Worm (Caenorhabditis elegans) whole organism, L1 larva: ENCODE data around the gene sre-37.

ENCODE experiments used
- aha-1 ChIP-seq: fragments of 150-350 bp; optimal IDR thresholded peaks from 2 replicates; lab custom pipeline; 2014; ENCODE audit warnings: missing biosample characterization, missing genetic modification characterization
- blmp-1 ChIP-seq: fragments of 150-350 bp; optimal IDR thresholded peaks from 2 replicates; lab custom pipeline; 2014; ENCODE audit warnings: missing biosample characterization, missing genetic modification characterization
- ceh-8 ChIP-seq: fragments of 200-800 bp; sonication (Bioruptor generic); optimal IDR thresholded peaks from 2 replicates; lab custom pipeline; 2018; ENCODE audit warnings: mild to moderate bottlenecking, missing genetic modification characterization, moderate library complexity, missing compliant biosample characterization
- ceh-88 ChIP-seq: fragments of 200-800 bp; sonication (Bioruptor generic); IDR thresholded peaks from 2 replicates; pipeline ENCODE4 v1.3.6; 2022; ENCODE audit warnings: missing genetic modification characterization, missing compliant biosample characterization
- dpl-1 ChIP-seq, 3 experiments: fragments of 150-350 bp in 2 of 3; sonication (generic microtip) in 1 of 3; optimal IDR thresholded peaks; 2 replicates each; lab custom pipeline; 2014 to 2017; ENCODE audit warnings: missing biosample characterization in 3 of 3, missing genetic modification characterization in 3 of 3, missing genetic modification reagents in 3 of 3
- dsc-1 ChIP-seq: sonication (generic microtip); optimal IDR thresholded peaks from 2 replicates; lab custom pipeline; 2016; ENCODE audit warnings: mild to moderate bottlenecking, missing genetic modification characterization, missing compliant biosample characterization
- efl-1 ChIP-seq, 4 experiments: fragments of 150-350 bp; optimal IDR thresholded peaks in 3 of 4; peaks in 1 of 4; 1 replicate in 1 of 4; 2 replicates in 3 of 4; lab custom pipeline; 2014; ENCODE audit warnings: missing biosample characterization in 2 of 4, missing genetic modification characterization in 2 of 4, missing genetic modification reagents in 2 of 4
- egl-13 ChIP-seq: sonication (generic microtip); optimal IDR thresholded peaks from 2 replicates; lab custom pipeline; 2016; ENCODE audit warnings: missing genotype, missing genetic modification reagents, missing genetic modification characterization, missing compliant biosample characterization
- fkh-8 ChIP-seq: sonication (generic microtip); optimal IDR thresholded peaks from 2 replicates; lab custom pipeline; 2016; ENCODE audit warnings: mild to moderate bottlenecking, missing genetic modification characterization, missing compliant biosample characterization
- fos-1 ChIP-seq: fragments of 150-350 bp; optimal IDR thresholded peaks from 2 replicates; lab custom pipeline; 2014; ENCODE audit warnings: missing biosample characterization, missing genetic modification characterization
- grh-1 ChIP-seq: fragments of 200-800 bp; sonication (Bioruptor generic); IDR thresholded peaks from 2 replicates; pipeline ENCODE4 v1.3.6; 2022; ENCODE audit warnings: missing genetic modification reagents, missing genetic modification characterization, missing compliant biosample characterization
- hlh-4 ChIP-seq: sonication (generic microtip); optimal IDR thresholded peaks from 2 replicates; lab custom pipeline; 2016; ENCODE audit warnings: mild to moderate bottlenecking, missing genetic modification characterization, missing compliant biosample characterization
- irx-1 ChIP-seq: sonication (generic microtip); optimal IDR thresholded peaks from 2 replicates; lab custom pipeline; 2016; ENCODE audit warnings: missing genetic modification characterization, missing compliant biosample characterization
- isw-1 ChIP-seq: fragments of 200-800 bp; sonication (Bioruptor generic); IDR thresholded peaks from 2 replicates; pipeline ENCODE4 v1.3.6; 2022; ENCODE audit warnings: missing genetic modification characterization, missing compliant biosample characterization
- jun-1 ChIP-seq: fragments of 150-350 bp; optimal IDR thresholded peaks from 2 replicates; lab custom pipeline; 2014; ENCODE audit warnings: missing biosample characterization, missing genetic modification reagents, missing genetic modification characterization
- lin-15B ChIP-seq: fragments of 150-350 bp; sonication (generic microtip); optimal IDR thresholded peaks from 3 replicates; lab custom pipeline; 2014; ENCODE audit warnings: missing biosample characterization, missing genetic modification characterization
- lin-35 ChIP-seq, 2 experiments: fragments of 150-350 bp; optimal IDR thresholded peaks; 2 replicates each; lab custom pipeline; 2014; ENCODE audit warnings: missing biosample characterization in 2 of 2, missing genetic modification characterization in 2 of 2, missing genetic modification reagents in 2 of 2
- lin-39 ChIP-seq: fragments of 150-350 bp; optimal IDR thresholded peaks from 2 replicates; lab custom pipeline; 2014; ENCODE audit warnings: missing biosample characterization, missing genetic modification reagents, missing genetic modification characterization
- lsy-2 ChIP-seq, 2 experiments: fragments of 150-350 bp; optimal IDR thresholded peaks; 2 replicates each; lab custom pipeline; 2014; ENCODE audit warnings: missing biosample characterization in 2 of 2, missing genetic modification characterization in 2 of 2
- mef-2 ChIP-seq: fragments of 150-350 bp; optimal IDR thresholded peaks from 2 replicates; lab custom pipeline; 2014; ENCODE audit warnings: missing biosample characterization, missing genetic modification characterization
- nhr-12 ChIP-seq: sonication (generic microtip); optimal IDR thresholded peaks from 2 replicates; lab custom pipeline; 2017; ENCODE audit warnings: missing biosample characterization, missing genetic modification characterization
- nhr-19 ChIP-seq: fragments of 200-800 bp; sonication (Bioruptor generic); conservative IDR thresholded peaks from 2 replicates; pipeline ENCODE4 v1.3.6; 2022; ENCODE audit warnings: missing genetic modification characterization, missing compliant biosample characterization
- nhr-47 ChIP-seq: sonication (generic microtip); optimal IDR thresholded peaks from 2 replicates; lab custom pipeline; 2016; ENCODE audit warnings: mild to moderate bottlenecking, missing genetic modification characterization, moderate library complexity, missing compliant biosample characterization
- nhr-71 ChIP-seq: sonication (generic microtip); optimal IDR thresholded peaks from 2 replicates; lab custom pipeline; 2016; ENCODE audit warnings: mild to moderate bottlenecking, missing genetic modification characterization, moderate library complexity, missing compliant biosample characterization
- nhr-76 ChIP-seq: sonication (generic microtip); optimal IDR thresholded peaks from 2 replicates; lab custom pipeline; 2017; ENCODE audit warnings: missing biosample characterization, missing genetic modification characterization
- nhr-84 ChIP-seq: sonication (generic microtip); optimal IDR thresholded peaks from 2 replicates; lab custom pipeline; 2017; ENCODE audit warnings: missing biosample characterization, missing genetic modification characterization
- nhr-90 ChIP-seq: sonication (generic microtip); optimal IDR thresholded peaks from 2 replicates; lab custom pipeline; 2016; ENCODE audit warnings: mild to moderate bottlenecking, missing genetic modification characterization, missing compliant biosample characterization; ENCODE audit not compliant: poor library complexity
- pqm-1 ChIP-seq: sonication (generic microtip); optimal IDR thresholded peaks from 3 replicates; lab custom pipeline; 2017; ENCODE audit warnings: missing biosample characterization, missing genetic modification characterization
- snu-23 ChIP-seq: sonication (generic microtip); optimal IDR thresholded peaks from 2 replicates; lab custom pipeline; 2016; ENCODE audit warnings: missing genetic modification characterization, missing compliant biosample characterization
- sox-4 ChIP-seq: sonication (generic microtip); optimal IDR thresholded peaks from 2 replicates; lab custom pipeline; 2016; ENCODE audit warnings: missing genetic modification characterization, missing compliant biosample characterization
- sptf-1 ChIP-seq: fragments of 150-350 bp; optimal IDR thresholded peaks from 2 replicates; lab custom pipeline; 2014; ENCODE audit warnings: missing biosample characterization, missing genetic modification characterization
- sup-37 ChIP-seq: fragments of 200-800 bp; sonication (Bioruptor generic); optimal IDR thresholded peaks from 2 replicates; lab custom pipeline; 2018; ENCODE audit warnings: mild to moderate bottlenecking, missing genetic modification characterization, missing compliant biosample characterization
- swsn-7 ChIP-seq: sonication (generic microtip); optimal IDR thresholded peaks from 2 replicates; lab custom pipeline; 2016; ENCODE audit warnings: missing genetic modification characterization, missing compliant biosample characterization
- tlp-1 ChIP-seq: fragments of 150-350 bp; optimal IDR thresholded peaks from 2 replicates; lab custom pipeline; 2014; ENCODE audit warnings: missing biosample characterization, missing genetic modification characterization
- unc-86 ChIP-seq: sonication (generic microtip); optimal IDR thresholded peaks from 2 replicates; lab custom pipeline; 2016; ENCODE audit warnings: missing genetic modification characterization, missing compliant biosample characterization
- unc-98 ChIP-seq: fragments of 200-800 bp; sonication (Bioruptor generic); IDR thresholded peaks from 2 replicates; pipeline ENCODE4 v1.3.6; 2022; ENCODE audit warnings: missing genetic modification characterization, missing compliant biosample characterization
- vab-15 ChIP-seq: sonication (generic microtip); optimal IDR thresholded peaks from 2 replicates; lab custom pipeline; 2017; ENCODE audit warnings: missing genotype, mild to moderate bottlenecking, missing genetic modification characterization, missing compliant biosample characterization
- xbp-1 ChIP-seq: sonication (generic microtip); optimal IDR thresholded peaks from 2 replicates; lab custom pipeline; 2016; ENCODE audit warnings: missing genetic modification characterization, missing compliant biosample characterization
- zip-4 ChIP-seq: fragments of 200-800 bp; sonication (Bioruptor generic); optimal IDR thresholded peaks from 2 replicates; lab custom pipeline; 2018; ENCODE audit warnings: mild to moderate bottlenecking, missing genetic modification characterization, moderate library complexity, missing compliant biosample characterization
- ztf-4 ChIP-seq: fragments of 150-350 bp; optimal IDR thresholded peaks from 2 replicates; lab custom pipeline; 2014; ENCODE audit warnings: missing biosample characterization, missing genetic modification characterization

sre-37 gene

ce11 chrII:12465557-12465956 lies at the start of gene sre-37:
sre-37 (plus strand) TSS chrII:12465857.
- no peak for TF ChIP-seq sptf-1 (tag; lab: Kevin White, UChicago)
- no peak for TF ChIP-seq nhr-19
- no peak for TF ChIP-seq nhr-90 (tag; lab: Kevin White, UChicago)
- TF ChIP-seq ceh-88 (GFP tag; lab: Robert Waterston, UW), result no peak
- TF ChIP-seq lin-39 (tag; lab: Kevin White, UChicago), result no peak
- no peak for TF ChIP-seq lsy-2 (tag; optimal IDR thresholded peaks at IDR 0.05; lab: Kevin White, UChicago)
- no peak for TF ChIP-seq blmp-1 (tag; lab: Kevin White, UChicago)
- no peak for TF ChIP-seq irx-1
- no peak for TF ChIP-seq isw-1
- no peak for TF ChIP-seq lin-35 (GFP tag; optimal IDR thresholded peaks at IDR 0.05; lab: Kevin White, UChicago)
- no peak for TF ChIP-seq snu-23
- TF ChIP-seq nhr-12, result no peak
- TF ChIP-seq hlh-4, result no peak
- no peak for TF ChIP-seq pqm-1 (tag; lab: Kevin White, UChicago)
- no peak for TF ChIP-seq ceh-8 (GFP tag; lab: Kevin White, UChicago)
- TF ChIP-seq egl-13 (tag; lab: Kevin White, UChicago), result no peak
- no peak for TF ChIP-seq unc-98 (GFP tag; lab: Robert Waterston, UW)
- no peak for TF ChIP-seq nhr-84 (tag; lab: Kevin White, UChicago)
- TF ChIP-seq efl-1 (optimal IDR thresholded peaks at IDR 0.05; lab: Kevin White, UChicago), result no peak
- TF ChIP-seq efl-1 (GFP tag; optimal IDR thresholded peaks at IDR 0.05 in 1 of 2; lab: Kevin White, UChicago), result no peak
- no peak for TF ChIP-seq nhr-47 (tag; lab: Kevin White, UChicago)

DNA sequence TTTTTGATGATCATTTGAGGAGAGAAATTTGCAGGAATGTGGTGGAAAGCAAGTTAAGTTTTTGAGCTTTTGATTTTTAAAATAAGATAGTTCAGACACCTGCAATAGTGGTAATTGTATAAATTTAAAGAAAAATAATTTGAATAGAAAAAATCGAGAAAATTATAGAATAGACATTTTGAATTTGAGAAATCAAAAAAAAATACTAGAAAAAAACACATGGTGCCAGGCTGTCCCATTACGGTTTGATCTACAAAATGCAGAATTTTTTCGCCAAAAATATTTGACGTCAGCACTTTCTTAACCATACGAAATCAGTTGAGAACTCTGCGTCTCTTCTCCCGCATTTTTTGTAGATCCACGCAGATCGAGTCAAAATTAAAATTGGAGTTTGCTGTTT lies 48.1 kb upstream of the sre-37 start, which contains the start of gene sre-27:
Gene sre-27 (minus strand): TSS at position 101 of the 400 bp plus-strand sequence.
- TF ChIP-seq zip-4 (no peak), ztf-4 (tag; lab: Kevin White, UChicago) (no peak), nhr-76 (tag; lab: Kevin White, UChicago) (no peak), nhr-84 (tag; lab: Kevin White, UChicago) (no peak), efl-1 (optimal IDR thresholded peaks at IDR 0.05; lab: Kevin White, UChicago) (no peak), efl-1 (GFP tag; optimal IDR thresholded peaks at IDR 0.05 in 1 of 2; lab: Kevin White, UChicago) (no peak), xbp-1 (tag; lab: Kevin White, UChicago) (no peak), grh-1 (GFP tag; lab: Robert Waterston, UW) (no peak), vab-15 (tag; lab: Kevin White, UChicago) (no peak), unc-86 (tag; lab: Kevin White, UChicago) (no peak)

- TF ChIP-seq nhr-76 (tag; lab: Kevin White, UChicago), result no peak
- peak; percentile 46 for TF ChIP-seq nhr-47 (tag; lab: Kevin White, UChicago)
- peak; percentile 68 for TF ChIP-seq fkh-8 (tag; lab: Kevin White, UChicago)
- TF ChIP-seq hlh-4, result peak; percentile 99
Measured at ce11 chrII:12417996-12418395, 47.7 kb upstream of the sre-37 start.

- TF ChIP-seq nhr-12 (no peak), mef-2 (no peak), ztf-4 (tag; lab: Kevin White, UChicago) (no peak), efl-1 (optimal IDR thresholded peaks at IDR 0.05; lab: Kevin White, UChicago) (no peak), efl-1 (GFP tag; optimal IDR thresholded peaks at IDR 0.05 in 1 of 2; lab: Kevin White, UChicago) (no peak), dsc-1 (no peak), grh-1 (GFP tag; lab: Robert Waterston, UW) (no peak), swsn-7 (tag; lab: Kevin White, UChicago) (no peak), ceh-8 (GFP tag; lab: Kevin White, UChicago) (no peak), nhr-84 (tag; lab: Kevin White, UChicago) (no peak), sox-4 (tag; lab: Kevin White, UChicago) (no peak), jun-1 (tag; lab: Kevin White, UChicago) (no peak), pqm-1 (tag; lab: Kevin White, UChicago) (no peak), lin-15B (tag; lab: Kevin White, UChicago) (no peak), aha-1 (tag; lab: Kevin White, UChicago) (no peak), sup-37 (GFP tag; lab: Kevin White, UChicago) (no peak), fos-1 (tag; lab: Kevin White, UChicago) (no peak), nhr-71 (tag; lab: Kevin White, UChicago) (no peak), tlp-1 (tag; lab: Kevin White, UChicago) (no peak), dpl-1 (GFP tag; optimal IDR thresholded peaks at IDR 0.05; lab: Kevin White, UChicago) (no peak)
Measured at ce11 chrII:12420486-12420885, 45.2 kb upstream of the sre-37 start, which contains the start of gene sre-26. sre-26 (minus strand) TSS chrII:12420586.
